Fruit fly (Drosophila melanogaster) whole organism, prepupa: ENCODE results near the gene Nrx-1.
A peak's percentile ranks its signal among the peaks of the same experiment; 100 is the strongest.

Experiments used
- Blimp-1 ChIP-seq: fragments of 200-800 bp; sonication (Bioruptor generic); optimal IDR thresholded peaks from 3 replicates; lab custom pipeline; 2017; ENCODE audit warnings: missing biosample characterization, missing genetic modification characterization, mild to moderate bottlenecking, moderate library complexity, missing genetic modification reagents
- CG10669 ChIP-seq: fragments of 200-800 bp; sonication (Bioruptor generic); optimal IDR thresholded peaks from 3 replicates; lab custom pipeline; 2018; ENCODE audit warnings: missing biosample characterization, mild to moderate bottlenecking, missing genetic modification characterization, moderate library complexity
- CG11294 ChIP-seq: fragments of 200-800 bp; sonication (Bioruptor generic); IDR thresholded peaks from 2 replicates; pipeline ENCODE4 v1.3.6; 2022; ENCODE audit warnings: missing biosample characterization, missing genetic modification characterization
- CG11762 ChIP-seq: fragments of 200-800 bp; sonication (Bioruptor generic); optimal IDR thresholded peaks from 3 replicates; lab custom pipeline; 2016; ENCODE audit warnings: missing biosample characterization, missing genetic modification characterization; ENCODE audit not compliant: insufficient read depth
- CG11902 ChIP-seq: fragments of 200-800 bp; sonication (Bioruptor generic); optimal IDR thresholded peaks from 3 replicates; lab custom pipeline; 2016; ENCODE audit warnings: missing biosample characterization, missing genetic modification characterization
- CG15336 ChIP-seq: fragments of 200-800 bp; sonication (Bioruptor generic); IDR thresholded peaks from 2 replicates; pipeline ENCODE4 v1.3.6; 2022; ENCODE audit warnings: missing biosample characterization, missing genetic modification characterization
- CG1621 ChIP-seq: fragments of 200-800 bp; sonication (Bioruptor generic); optimal IDR thresholded peaks from 3 replicates; lab custom pipeline; 2018; ENCODE audit warnings: missing biosample characterization, mild to moderate bottlenecking, missing genetic modification characterization
- CG16779 ChIP-seq: fragments of 200-800 bp; sonication (Bioruptor generic); optimal IDR thresholded peaks from 3 replicates; lab custom pipeline; 2017; ENCODE audit warnings: missing biosample characterization, mild to moderate bottlenecking, missing genetic modification characterization
- CG3032 ChIP-seq: fragments of 200-800 bp; optimal IDR thresholded peaks from 2 replicates; lab custom pipeline; 2019; ENCODE audit warnings: missing biosample characterization, mild to moderate bottlenecking, missing genetic modification characterization, moderate library complexity
- CG31627 ChIP-seq: fragments of 200-800 bp; sonication (Bioruptor generic); optimal IDR thresholded peaks from 3 replicates; lab custom pipeline; 2016; ENCODE audit warnings: missing biosample characterization, missing genetic modification characterization
- CG32006 ChIP-seq: fragments of 200-800 bp; sonication (Bioruptor generic); optimal IDR thresholded peaks from 3 replicates; lab custom pipeline; 2017; ENCODE audit warnings: missing biosample characterization, mild to moderate bottlenecking, missing genetic modification characterization
- CG34406 ChIP-seq: fragments of 200-800 bp; sonication (Bioruptor generic); optimal IDR thresholded peaks from 3 replicates; lab custom pipeline; 2016; ENCODE audit warnings: missing biosample characterization, missing genetic modification characterization
- CG3919 ChIP-seq: fragments of 200-800 bp; sonication (Bioruptor generic); optimal IDR thresholded peaks from 3 replicates; lab custom pipeline; 2016; ENCODE audit warnings: missing biosample characterization, missing genetic modification characterization
- CG4318 ChIP-seq: fragments of 200-800 bp; sonication (Bioruptor generic); optimal IDR thresholded peaks from 3 replicates; lab custom pipeline; 2017; ENCODE audit warnings: missing biosample characterization, mild to moderate bottlenecking, missing genetic modification characterization
- CG6163 ChIP-seq: fragments of 200-800 bp; sonication (Bioruptor generic); IDR thresholded peaks from 3 replicates; pipeline ENCODE4 v1.3.6; 2022; ENCODE audit warnings: missing biosample characterization, missing genetic modification characterization
- CG6276 ChIP-seq: fragments of 200-800 bp; sonication (Bioruptor generic); optimal IDR thresholded peaks from 2 replicates; lab custom pipeline; 2017; ENCODE audit warnings: missing biosample characterization, mild to moderate bottlenecking, missing genetic modification characterization
- CG6792 ChIP-seq: fragments of 200-800 bp; sonication (Bioruptor generic); optimal IDR thresholded peaks from 3 replicates; lab custom pipeline; 2016; ENCODE audit warnings: missing biosample characterization, missing genetic modification characterization
- CG6854 ChIP-seq: fragments of 200-800 bp; sonication (Bioruptor generic); optimal IDR thresholded peaks from 2 replicates; lab custom pipeline; 2017; ENCODE audit warnings: missing biosample characterization, mild to moderate bottlenecking, missing genetic modification characterization
- CG7368 ChIP-seq: fragments of 200-800 bp; sonication (Bioruptor generic); optimal IDR thresholded peaks from 3 replicates; lab custom pipeline; 2016; ENCODE audit warnings: missing biosample characterization, missing genetic modification characterization
- CG8319 ChIP-seq: fragments of 200-800 bp; sonication (Bioruptor generic); optimal IDR thresholded peaks from 3 replicates; lab custom pipeline; 2016; ENCODE audit warnings: missing biosample characterization, missing genetic modification characterization
- CG8632 ChIP-seq: fragments of 200-800 bp; sonication (Bioruptor generic); optimal IDR thresholded peaks from 3 replicates; lab custom pipeline; 2016; ENCODE audit warnings: missing biosample characterization, missing genetic modification characterization
- CG9139 ChIP-seq: fragments of 200-800 bp; sonication (Bioruptor generic); optimal IDR thresholded peaks from 3 replicates; lab custom pipeline; 2017; ENCODE audit warnings: missing biosample characterization, mild to moderate bottlenecking, missing genetic modification characterization
- Eip75B ChIP-seq: fragments of 200-800 bp; sonication (Bioruptor generic); optimal IDR thresholded peaks from 3 replicates; lab custom pipeline; 2016; ENCODE audit warnings: missing biosample characterization, missing genetic modification characterization
- Eip93F ChIP-seq: fragments of 200-800 bp; sonication (Bioruptor generic); optimal IDR thresholded peaks from 2 replicates; lab custom pipeline; 2016; ENCODE audit warnings: missing biosample characterization, mild to moderate bottlenecking, missing genetic modification characterization
- Ets21C ChIP-seq: fragments of 200-800 bp; sonication (Bioruptor generic); optimal IDR thresholded peaks from 3 replicates; lab custom pipeline; 2016; ENCODE audit warnings: missing biosample characterization, missing genetic modification characterization
- Ets96B ChIP-seq: fragments of 200-800 bp; optimal IDR thresholded peaks from 2 replicates; lab custom pipeline; 2019; ENCODE audit warnings: missing biosample characterization, mild to moderate bottlenecking, missing genetic modification characterization, moderate library complexity
- Gug ChIP-seq: fragments of 200-800 bp; sonication (Bioruptor generic); IDR thresholded peaks from 2 replicates; pipeline ENCODE4 v1.3.6; 2022; ENCODE audit warnings: missing biosample characterization, missing genetic modification characterization
- Hr38 ChIP-seq: sonication (Bioruptor generic); optimal IDR thresholded peaks from 2 replicates; lab custom pipeline; 2016; ENCODE audit warnings: missing biosample characterization, missing genetic modification characterization
- Hr39 ChIP-seq: fragments of 200-800 bp; sonication (Bioruptor generic); optimal IDR thresholded peaks from 2 replicates; lab custom pipeline; 2016; ENCODE audit warnings: missing biosample characterization, missing genetic modification characterization
- Hr4 ChIP-seq: fragments of 200-800 bp; sonication (Bioruptor generic); optimal IDR thresholded peaks from 3 replicates; lab custom pipeline; 2016; ENCODE audit warnings: missing biosample characterization, missing genetic modification characterization
- Lpt ChIP-seq: fragments of 200-800 bp; sonication (Bioruptor generic); optimal IDR thresholded peaks from 3 replicates; lab custom pipeline; 2016; ENCODE audit warnings: missing biosample characterization, missing genetic modification characterization
- Met ChIP-seq: fragments of 200-800 bp; sonication (Bioruptor generic); optimal IDR thresholded peaks from 3 replicates; lab custom pipeline; 2016; ENCODE audit warnings: missing biosample characterization, missing genetic modification characterization
- OdsH ChIP-seq: fragments of 200-800 bp; sonication (Bioruptor generic); optimal IDR thresholded peaks from 3 replicates; lab custom pipeline; 2016; ENCODE audit warnings: missing biosample characterization, missing genetic modification characterization
- Smox ChIP-seq: fragments of 200-800 bp; sonication (Bioruptor generic); optimal IDR thresholded peaks from 3 replicates; lab custom pipeline; 2016; ENCODE audit warnings: missing biosample characterization, missing genetic modification characterization
- Sox102F ChIP-seq: fragments of 200-800 bp; sonication (Bioruptor generic); optimal IDR thresholded peaks from 2 replicates; lab custom pipeline; 2016; ENCODE audit warnings: missing biosample characterization, mild to moderate bottlenecking, missing genetic modification characterization
- Sox14 ChIP-seq: fragments of 200-800 bp; sonication (Bioruptor generic); optimal IDR thresholded peaks from 3 replicates; lab custom pipeline; 2016; ENCODE audit warnings: missing biosample characterization, missing genetic modification characterization
- achi ChIP-seq: fragments of 200-800 bp; sonication (Bioruptor generic); optimal IDR thresholded peaks from 3 replicates; lab custom pipeline; 2016; ENCODE audit warnings: missing biosample characterization, missing genetic modification characterization
- cyc ChIP-seq: fragments of 200-800 bp; sonication (Bioruptor generic); optimal IDR thresholded peaks from 3 replicates; lab custom pipeline; 2016; ENCODE audit warnings: missing biosample characterization, missing genetic modification characterization
- dac ChIP-seq: fragments of 200-800 bp; sonication (Bioruptor generic); optimal IDR thresholded peaks from 2 replicates; lab custom pipeline; 2017; ENCODE audit warnings: missing biosample characterization, mild to moderate bottlenecking, missing genetic modification characterization
- dsx ChIP-seq: fragments of 200-800 bp; optimal IDR thresholded peaks from 3 replicates; lab custom pipeline; 2019; ENCODE audit warnings: missing biosample characterization, mild to moderate bottlenecking, missing genetic modification characterization, moderate library complexity; ENCODE audit not compliant: poor library complexity, severe bottlenecking
- esn ChIP-seq: fragments of 200-800 bp; sonication (Bioruptor generic); optimal IDR thresholded peaks from 2 replicates; lab custom pipeline; 2016; ENCODE audit warnings: missing biosample characterization, mild to moderate bottlenecking, missing genetic modification characterization, moderate library complexity
- fd59A ChIP-seq: fragments of 200-800 bp; sonication (Bioruptor generic); optimal IDR thresholded peaks from 2 replicates; lab custom pipeline; 2017; ENCODE audit warnings: missing biosample characterization, mild to moderate bottlenecking, missing genetic modification characterization, missing genetic modification reagents
- fd85E ChIP-seq: fragments of 200-800 bp; sonication (Bioruptor generic); optimal IDR thresholded peaks from 3 replicates; lab custom pipeline; 2016; ENCODE audit warnings: missing biosample characterization, missing genetic modification characterization
- fkh ChIP-seq: fragments of 200-800 bp; sonication (Bioruptor generic); optimal IDR thresholded peaks from 3 replicates; lab custom pipeline; 2017; ENCODE audit warnings: missing biosample characterization, mild to moderate bottlenecking, missing genetic modification characterization, moderate library complexity
- lz ChIP-seq: fragments of 200-800 bp; sonication (Bioruptor generic); optimal IDR thresholded peaks from 3 replicates; lab custom pipeline; 2016; ENCODE audit warnings: missing biosample characterization, missing genetic modification characterization
- salr ChIP-seq, 2 experiments: fragments of 200-800 bp; sonication (Bioruptor generic); optimal IDR thresholded peaks; 3 replicates each; lab custom pipeline; 2016 to 2018; ENCODE audit warnings: missing biosample characterization in 2 of 2, missing genetic modification characterization in 2 of 2, mild to moderate bottlenecking in 1 of 2
- spab ChIP-seq: fragments of 200-800 bp; sonication (Bioruptor generic); optimal IDR thresholded peaks from 2 replicates; lab custom pipeline; 2017; ENCODE audit warnings: missing biosample characterization, mild to moderate bottlenecking, missing genetic modification characterization, missing genetic modification reagents
- ss ChIP-seq, 2 experiments: fragments of 200-800 bp; sonication (Bioruptor generic); optimal IDR thresholded peaks; 2 replicates in 1 of 2; 3 replicates in 1 of 2; lab custom pipeline; 2017 to 2018; ENCODE audit warnings: mild to moderate bottlenecking in 2 of 2, missing biosample characterization in 2 of 2, missing genetic modification characterization in 2 of 2, moderate library complexity in 1 of 2
- svp ChIP-seq: fragments of 200-800 bp; sonication (Bioruptor generic); peaks from one replicate; lab custom pipeline; 2016; ENCODE audit warnings: missing biosample characterization, missing genetic modification characterization
- topi ChIP-seq: fragments of 200-800 bp; sonication (Bioruptor generic); optimal IDR thresholded peaks from 3 replicates; lab custom pipeline; 2016; ENCODE audit warnings: missing biosample characterization, missing genetic modification characterization
- vri ChIP-seq: fragments of 200-800 bp; sonication (Bioruptor generic); optimal IDR thresholded peaks from 3 replicates; lab custom pipeline; 2016; ENCODE audit warnings: missing biosample characterization, mild to moderate bottlenecking, missing genetic modification characterization

Nrx-1 gene

DNA sequence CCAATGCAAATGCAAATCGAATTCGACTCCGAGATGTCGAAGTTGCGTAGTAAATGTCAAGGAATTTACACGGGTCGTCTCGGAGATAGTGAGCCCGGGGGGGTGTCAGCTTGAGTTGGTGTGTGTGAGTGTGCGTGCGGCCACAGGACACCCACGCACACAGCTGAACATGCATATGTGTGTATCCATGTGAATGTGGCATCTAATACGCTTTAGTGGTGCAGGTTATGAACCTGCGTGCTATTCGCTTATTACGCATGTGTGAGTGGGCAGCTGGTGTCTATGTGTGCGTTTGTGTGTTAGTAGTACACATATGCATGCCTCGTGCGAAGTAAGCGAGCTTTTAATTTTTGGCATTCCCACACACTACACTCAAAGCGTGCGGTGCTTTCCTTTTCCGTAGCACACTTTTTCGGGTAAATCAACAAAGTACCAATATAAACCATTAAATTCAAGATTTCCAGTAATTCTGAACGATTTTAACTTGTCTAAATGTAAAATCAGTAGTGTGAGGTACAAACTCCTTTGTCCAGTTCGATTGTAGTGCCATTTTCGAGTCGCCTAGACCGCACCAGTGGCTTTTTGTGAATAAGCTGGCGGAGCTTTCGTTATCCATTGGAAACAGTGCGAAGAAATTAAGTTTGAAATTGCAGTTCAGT is 646 bp downstream of the Nrx-1 start:
- TF ChIP-seq CG4318 (GFP tag; lab: Kevin White, UChicago) = no peak
- TF ChIP-seq fkh (GFP tag; lab: Kevin White, UChicago) = no peak
- peak in 1 of 2 experiments; percentile 59 for TF ChIP-seq salr (GFP tag; optimal IDR thresholded peaks at IDR 0.05; lab: Kevin White, UChicago)
- peak; percentile 58 for TF ChIP-seq spab
- TF ChIP-seq vri (GFP tag; lab: Kevin White, UChicago) = no peak
- peak; percentile 78 for TF ChIP-seq Eip75B (GFP tag; lab: Kevin White, UChicago)
- TF ChIP-seq achi = peak; percentile 66
- peak; percentile 61 for TF ChIP-seq Smox
- TF ChIP-seq CG8319 (GFP tag; lab: Kevin White, UChicago) = peak; percentile 12
- no peak for TF ChIP-seq Blimp-1
- peak in 1 of 2 experiments; percentile 71 for TF ChIP-seq ss (GFP tag; optimal IDR thresholded peaks at IDR 0.05; lab: Kevin White, UChicago)
- TF ChIP-seq Ets21C (GFP tag; lab: Kevin White, UChicago) = peak; percentile 39
- TF ChIP-seq CG1621 (tag; lab: Kevin White, UChicago) = no peak
- TF ChIP-seq fd59A (GFP tag; lab: Kevin White, UChicago) = no peak
- peak; percentile 60 for TF ChIP-seq Gug (GFP tag; lab: Robert Waterston, UW)
- peak; percentile 66 for TF ChIP-seq CG6792
- TF ChIP-seq cyc = peak; percentile 69
- TF ChIP-seq Hr38 (GFP tag; lab: Kevin White, UChicago) = no peak
- no peak for TF ChIP-seq CG6854 (GFP tag; lab: Kevin White, UChicago)
- peak; percentile 5 for TF ChIP-seq Eip93F (GFP tag; lab: Kevin White, UChicago)
- TF ChIP-seq CG11902 (GFP tag; lab: Kevin White, UChicago) = peak; percentile 33
- TF ChIP-seq Sox14 (GFP tag; lab: Kevin White, UChicago) = peak; percentile 68
- peak; percentile 69 for TF ChIP-seq Met (GFP tag; lab: Kevin White, UChicago)
- TF ChIP-seq CG8632 (GFP tag; lab: Kevin White, UChicago) = peak; percentile 33
- TF ChIP-seq CG9139 (GFP tag; lab: Kevin White, UChicago) = no peak
- TF ChIP-seq CG6276 (GFP tag; lab: Kevin White, UChicago) = no peak
- peak; percentile 63 for TF ChIP-seq Hr39 (GFP tag; lab: Kevin White, UChicago)
- TF ChIP-seq CG32006 = peak; percentile 74
- TF ChIP-seq CG3919 (GFP tag; lab: Kevin White, UChicago) = peak; percentile 67
- peak; percentile 65 for TF ChIP-seq topi (GFP tag; lab: Kevin White, UChicago)
- TF ChIP-seq CG16779 (tag; lab: Kevin White, UChicago) = peak; percentile 49
- TF ChIP-seq dac (GFP tag; lab: Kevin White, UChicago) = peak; percentile 47
- peak; percentile 76 for TF ChIP-seq Ets96B
- TF ChIP-seq dsx (GFP tag; lab: Kevin White, UChicago) = no peak
- no peak for TF ChIP-seq esn
- TF ChIP-seq CG3032 (tag; lab: Kevin White, UChicago) = peak; percentile 73
- TF ChIP-seq CG15336 (GFP tag; lab: Robert Waterston, UW) = peak; percentile 76
- peak; percentile 65 for TF ChIP-seq CG11294
- TF ChIP-seq CG10669 (GFP tag; lab: Kevin White, UChicago) = no peak
- peak; percentile 77 for TF ChIP-seq CG6163 (GFP tag; lab: Robert Waterston, UW)
- no peak for TF ChIP-seq Lpt (GFP tag; lab: Kevin White, UChicago)
- no peak for TF ChIP-seq OdsH (GFP tag; lab: Kevin White, UChicago)
- TF ChIP-seq CG11762 (GFP tag; lab: Kevin White, UChicago) = peak; percentile 31
- TF ChIP-seq fd85E = no peak
- peak; percentile 70 for TF ChIP-seq Sox102F
- peak; percentile 66 for TF ChIP-seq CG7368 (GFP tag; lab: Kevin White, UChicago)
- peak; percentile 57 for TF ChIP-seq CG34406 (GFP tag; lab: Kevin White, UChicago)
- TF ChIP-seq svp (GFP tag; lab: Kevin White, UChicago) = peak; percentile 85
- peak; percentile 75 for TF ChIP-seq Hr4
- TF ChIP-seq lz (GFP tag; lab: Kevin White, UChicago) = peak; percentile 72
- TF ChIP-seq CG31627 (GFP tag; lab: Kevin White, UChicago) = peak; percentile 69
